Fruit fly (Drosophila melanogaster): ENCODE results near the gene rdo.

Gene rdo

DNA sequence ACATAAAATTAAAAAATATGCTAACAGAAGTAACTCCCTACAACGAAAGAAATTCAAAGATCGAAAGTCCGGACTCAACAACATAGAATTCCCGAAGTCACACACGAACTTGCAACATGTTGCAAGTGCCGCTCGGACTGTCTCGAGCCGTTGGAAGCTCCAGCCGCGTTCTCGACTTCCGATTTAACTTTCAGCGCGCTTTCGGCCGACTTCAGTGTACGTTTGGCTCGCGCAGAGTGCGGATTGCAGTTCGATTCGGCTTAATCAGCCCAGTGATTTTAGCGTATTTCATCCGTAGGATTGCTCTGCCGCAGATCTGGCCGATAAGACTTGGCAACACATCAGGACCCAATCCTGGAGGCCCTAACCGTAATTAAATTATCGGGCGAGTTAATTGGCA is at the start of gene rdo:
rdo (plus strand) TSS at position 213 of the 400 bp plus-strand sequence.
- TF ChIP-seq ttk (optimal IDR thresholded peaks at IDR 0.05): no peak
- TF ChIP-seq insv (optimal IDR thresholded peaks at IDR 0.05): no peak
- TF ChIP-seq Myc (optimal IDR thresholded peaks at IDR 0.05): no peak
- TF ChIP-seq psq (optimal IDR thresholded peaks at IDR 0.05): no peak
- no peak for TF ChIP-seq h (optimal IDR thresholded peaks at IDR 0.05)
- no peak for TF ChIP-seq Sin3A (optimal IDR thresholded peaks at IDR 0.05)

- TF ChIP-seq ttk (optimal IDR thresholded peaks at IDR 0.05): no peak
- no peak for TF ChIP-seq Sin3A (optimal IDR thresholded peaks at IDR 0.05)
- TF ChIP-seq psq (optimal IDR thresholded peaks at IDR 0.05): no peak
- TF ChIP-seq insv (optimal IDR thresholded peaks at IDR 0.05): no peak
- TF ChIP-seq h (optimal IDR thresholded peaks at IDR 0.05): no peak
- no peak for TF ChIP-seq Myc (optimal IDR thresholded peaks at IDR 0.05)
These were observed 49.1 kb upstream of the rdo start, which contains the start of gene CG5674 for dm6 chr2L:17963071-17963567. Gene CG5674 (plus strand): TSS chr2L:17963379.

dm6 chr2L:17963710-17964109 is 48.5 kb upstream of the rdo start:
- TF ChIP-seq Sin3A (optimal IDR thresholded peaks at IDR 0.05): no peak
- no peak for TF ChIP-seq h (optimal IDR thresholded peaks at IDR 0.05)
- no peak for TF ChIP-seq psq (optimal IDR thresholded peaks at IDR 0.05)

DNA sequence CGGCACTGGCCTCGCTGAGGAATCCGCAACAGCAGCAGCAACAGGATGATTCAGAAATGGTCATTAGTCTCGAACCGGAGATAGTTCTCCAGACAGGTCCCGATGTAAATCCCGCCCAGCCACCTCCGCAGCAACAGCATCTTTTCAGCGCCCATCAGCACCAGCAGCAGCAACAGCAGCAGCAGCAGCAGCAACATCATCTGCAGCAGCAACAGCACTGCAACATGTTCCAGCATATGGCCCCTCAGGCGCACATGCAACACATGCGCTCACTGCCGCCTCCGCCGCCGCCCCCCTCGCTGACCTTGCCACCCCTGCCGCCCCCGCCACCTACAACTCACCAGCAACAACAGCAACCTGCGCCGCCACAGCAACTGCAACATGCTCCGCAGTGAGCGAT is 39.2 kb upstream of the rdo start:
- no peak for TF ChIP-seq Sin3A (optimal IDR thresholded peaks at IDR 0.05)
- TF ChIP-seq psq (optimal IDR thresholded peaks at IDR 0.05): no peak
- TF ChIP-seq h (optimal IDR thresholded peaks at IDR 0.05): no peak
- no peak for TF ChIP-seq insv (optimal IDR thresholded peaks at IDR 0.05)
- no peak for TF ChIP-seq Myc (optimal IDR thresholded peaks at IDR 0.05)
- no peak for TF ChIP-seq ttk (optimal IDR thresholded peaks at IDR 0.05)

- no peak for TF ChIP-seq insv (optimal IDR thresholded peaks at IDR 0.05)
These were observed 29.8 kb upstream of the rdo start, which contains the start of gene btv for dm6 chr2L:17982372-17982771. Gene btv (minus strand): TSS chr2L:17982472.

dm6 chr2L:17986099-17986498 is 26.1 kb upstream of the rdo start, which contains the start of gene CG5681:
Gene CG5681 (plus strand): TSS chr2L:17986399.
- no peak for TF ChIP-seq psq (optimal IDR thresholded peaks at IDR 0.05)
- no peak for TF ChIP-seq h (optimal IDR thresholded peaks at IDR 0.05)
- TF ChIP-seq insv (optimal IDR thresholded peaks at IDR 0.05): no peak
- no peak for TF ChIP-seq Myc (optimal IDR thresholded peaks at IDR 0.05)
- no peak for TF ChIP-seq Sin3A (optimal IDR thresholded peaks at IDR 0.05)
- TF ChIP-seq ttk (optimal IDR thresholded peaks at IDR 0.05): no peak

DNA sequence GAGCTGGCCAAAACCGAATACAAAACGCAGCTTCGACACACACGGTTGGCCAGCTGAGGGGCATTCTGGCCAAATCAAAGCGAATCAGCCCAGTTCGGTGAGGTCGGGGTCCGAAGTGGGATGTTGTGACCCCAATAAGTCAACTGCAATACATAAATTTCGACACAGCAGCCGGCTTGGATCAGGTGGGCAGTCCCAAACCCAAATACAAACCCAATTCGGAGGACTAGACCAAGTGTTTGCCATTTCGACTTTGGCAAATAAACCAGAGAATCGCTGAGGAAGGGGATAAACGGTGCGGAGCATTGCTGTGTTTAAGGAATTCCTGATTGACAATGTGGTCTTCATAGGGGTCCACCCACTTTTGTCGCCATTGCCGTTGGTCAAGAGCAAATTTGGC is 23.2 kb upstream of the rdo start:
- no peak for TF ChIP-seq psq (optimal IDR thresholded peaks at IDR 0.05)
- TF ChIP-seq h (optimal IDR thresholded peaks at IDR 0.05): no peak
- no peak for TF ChIP-seq insv (optimal IDR thresholded peaks at IDR 0.05)
- no peak for TF ChIP-seq ttk (optimal IDR thresholded peaks at IDR 0.05)
- no peak for TF ChIP-seq Myc (optimal IDR thresholded peaks at IDR 0.05)
- no peak for TF ChIP-seq Sin3A (optimal IDR thresholded peaks at IDR 0.05)

dm6 chr2L:17990118-17990517 is 22.1 kb upstream of the rdo start, which contains the start of gene Prosbeta5R2:
Gene Prosbeta5R2 (plus strand): TSS chr2L:17990418.
- TF ChIP-seq insv (optimal IDR thresholded peaks at IDR 0.05): no peak
- TF ChIP-seq psq (optimal IDR thresholded peaks at IDR 0.05): no peak
- no peak for TF ChIP-seq h (optimal IDR thresholded peaks at IDR 0.05)
- no peak for TF ChIP-seq Myc (optimal IDR thresholded peaks at IDR 0.05)
- TF ChIP-seq ttk (optimal IDR thresholded peaks at IDR 0.05): no peak
- TF ChIP-seq Sin3A (optimal IDR thresholded peaks at IDR 0.05): no peak

DNA sequence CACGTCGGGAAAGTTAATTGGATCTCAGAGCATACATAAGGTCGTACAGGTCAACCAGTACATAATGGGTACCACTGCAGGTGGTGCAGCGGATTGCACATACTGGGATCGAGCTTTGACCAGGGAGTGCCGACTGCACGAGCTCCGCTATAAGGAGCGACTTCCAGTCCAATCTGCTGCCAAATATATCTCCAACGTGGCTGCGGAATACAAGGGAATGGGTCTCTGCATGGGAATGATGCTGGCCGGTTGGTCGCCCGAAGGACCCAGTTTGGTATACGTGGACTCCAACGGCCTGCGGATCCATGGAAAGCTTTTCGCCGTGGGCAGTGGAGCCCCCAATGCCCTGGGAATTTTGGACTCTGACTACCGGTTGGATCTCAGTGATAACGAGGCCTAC is 21.4 kb upstream of the rdo start:
- TF ChIP-seq h (optimal IDR thresholded peaks at IDR 0.05): no peak

- no peak for TF ChIP-seq psq (optimal IDR thresholded peaks at IDR 0.05)
- TF ChIP-seq Myc (optimal IDR thresholded peaks at IDR 0.05): no peak
- no peak for TF ChIP-seq insv (optimal IDR thresholded peaks at IDR 0.05)
- no peak for TF ChIP-seq Sin3A (optimal IDR thresholded peaks at IDR 0.05)
- TF ChIP-seq h (optimal IDR thresholded peaks at IDR 0.05): no peak
- TF ChIP-seq ttk (optimal IDR thresholded peaks at IDR 0.05): no peak
These were observed 10.0 kb upstream of the rdo start for dm6 chr2L:18002149-18002548.

- TF ChIP-seq insv (optimal IDR thresholded peaks at IDR 0.05) (no peak), Myc (optimal IDR thresholded peaks at IDR 0.05) (no peak), h (optimal IDR thresholded peaks at IDR 0.05) (no peak), ttk (optimal IDR thresholded peaks at IDR 0.05) (no peak), Sin3A (optimal IDR thresholded peaks at IDR 0.05) (no peak), psq (optimal IDR thresholded peaks at IDR 0.05) (no peak)
These were observed 8.9 kb upstream of the rdo start for dm6 chr2L:18003028-18003836.

DNA sequence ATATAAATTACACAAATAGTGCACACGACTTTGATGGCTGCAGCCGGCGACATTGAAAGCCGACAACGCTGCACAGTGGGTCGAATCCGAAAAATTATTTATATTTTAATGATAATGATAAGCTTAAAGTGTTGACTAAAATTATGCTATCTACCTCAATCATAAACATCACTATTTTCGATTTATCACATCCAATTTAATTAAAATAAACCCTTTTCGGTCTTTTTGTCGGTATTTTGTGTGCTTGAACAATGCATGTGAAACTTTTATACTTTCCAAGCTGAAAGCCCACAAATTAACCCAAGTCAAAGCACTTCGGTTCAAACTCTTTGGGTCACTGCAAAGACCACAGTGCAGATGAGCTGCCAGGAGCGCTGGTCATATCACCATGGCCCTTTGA is 6.7 kb upstream of the rdo start:
- TF ChIP-seq ttk (optimal IDR thresholded peaks at IDR 0.05) (no peak), h (optimal IDR thresholded peaks at IDR 0.05) (no peak), Sin3A (optimal IDR thresholded peaks at IDR 0.05) (no peak), insv (optimal IDR thresholded peaks at IDR 0.05) (no peak), psq (optimal IDR thresholded peaks at IDR 0.05) (no peak), Myc (optimal IDR thresholded peaks at IDR 0.05) (no peak)

- TF ChIP-seq Sin3A (optimal IDR thresholded peaks at IDR 0.05) (no peak), insv (optimal IDR thresholded peaks at IDR 0.05) (no peak), psq (optimal IDR thresholded peaks at IDR 0.05) (no peak), h (optimal IDR thresholded peaks at IDR 0.05) (no peak), ttk (optimal IDR thresholded peaks at IDR 0.05) (no peak), Myc (optimal IDR thresholded peaks at IDR 0.05) (no peak)
These were observed 5.9 kb upstream of the rdo start, which contains the start of gene CG5693 for dm6 chr2L:18006327-18006726. Gene CG5693 (plus strand): TSS chr2L:18006627.

Data from Kc167 (cell line).